Fruit fly (Drosophila melanogaster) whole organism, embryonic: ENCODE data around the gene mAChR-C.

Source experiments
- Atf3 ChIP-seq: fragments of 200-800 bp; sonication (Bioruptor generic); optimal IDR thresholded peaks from 3 replicates; lab custom pipeline; 2016; ENCODE audit warnings: missing biosample characterization, missing genetic modification characterization
- Bdp1 ChIP-seq: fragments of 200-800 bp; sonication (Bioruptor generic); optimal IDR thresholded peaks from 3 replicates; lab custom pipeline; 2016; ENCODE audit warnings: missing biosample characterization, missing genetic modification characterization
- BtbVII ChIP-seq: fragments of 200-800 bp; sonication (Bioruptor generic); optimal IDR thresholded peaks from 3 replicates; lab custom pipeline; 2017; ENCODE audit warnings: missing biosample characterization, mild to moderate bottlenecking, missing genetic modification characterization
- C15 ChIP-seq: fragments of 200-800 bp; sonication (Bioruptor generic); IDR thresholded peaks from 3 replicates; pipeline ENCODE4 v1.3.6; 2022; ENCODE audit warnings: missing biosample characterization, missing genetic modification characterization
- CG10321 ChIP-seq: fragments of 200-800 bp; sonication (Bioruptor generic); IDR thresholded peaks from 2 replicates; pipeline ENCODE4 v1.3.6; 2022; ENCODE audit warnings: missing biosample characterization, missing genetic modification characterization
- CG10543 ChIP-seq: fragments of 200-800 bp; sonication (Bioruptor generic); optimal IDR thresholded peaks from 3 replicates; lab custom pipeline; 2017; ENCODE audit warnings: missing biosample characterization, mild to moderate bottlenecking, missing genetic modification characterization, moderate library complexity
- CG10959 ChIP-seq: fragments of 200-800 bp; sonication (Bioruptor generic); IDR thresholded peaks from 2 replicates; pipeline ENCODE4 v1.3.6; 2022; ENCODE audit warnings: missing biosample characterization, missing genetic modification characterization
- CG11085 ChIP-seq: fragments of 200-800 bp; sonication (Bioruptor generic); IDR thresholded peaks from 2 replicates; pipeline ENCODE4 v1.3.6; 2022; ENCODE audit warnings: missing biosample characterization, missing genetic modification characterization
- CG11398 ChIP-seq: fragments of 200-800 bp; sonication (Bioruptor generic); optimal IDR thresholded peaks from 2 replicates; lab custom pipeline; 2016; ENCODE audit warnings: missing biosample characterization, missing genetic modification characterization
- CG13424 ChIP-seq: fragments of 200-800 bp; sonication (Bioruptor generic); optimal IDR thresholded peaks from 2 replicates; lab custom pipeline; 2019; ENCODE audit warnings: missing biosample characterization, mild to moderate bottlenecking, missing genetic modification characterization, moderate library complexity
- CG1647 ChIP-seq: fragments of 200-800 bp; sonication (Bioruptor generic); optimal IDR thresholded peaks from 3 replicates; lab custom pipeline; 2016; ENCODE audit warnings: missing biosample characterization, missing genetic modification characterization
- CG17328 ChIP-seq: fragments of 200-800 bp; sonication (Bioruptor generic); IDR thresholded peaks from 2 replicates; pipeline ENCODE4 v1.3.6; 2022; ENCODE audit warnings: missing biosample characterization, missing genetic modification characterization
- CG18619 ChIP-seq: fragments of 200-800 bp; sonication (Bioruptor generic); optimal IDR thresholded peaks from 3 replicates; lab custom pipeline; 2017; ENCODE audit warnings: missing biosample characterization, mild to moderate bottlenecking, missing genetic modification characterization
- CG3065 ChIP-seq: fragments of 200-800 bp; sonication (Bioruptor generic); optimal IDR thresholded peaks from 2 replicates; lab custom pipeline; 2016; ENCODE audit warnings: missing biosample characterization, missing genetic modification characterization
- CG3281 ChIP-seq: fragments of 200-800 bp; sonication (Bioruptor generic); optimal IDR thresholded peaks from 3 replicates; lab custom pipeline; 2017; ENCODE audit warnings: missing biosample characterization, mild to moderate bottlenecking, missing genetic modification characterization
- CG7271 ChIP-seq: fragments of 200-800 bp; sonication (Bioruptor generic); optimal IDR thresholded peaks from 2 replicates; lab custom pipeline; 2018; ENCODE audit warnings: missing biosample characterization, mild to moderate bottlenecking, missing genetic modification characterization, moderate library complexity
- CG8089 ChIP-seq: fragments of 200-800 bp; sonication (Bioruptor generic); optimal IDR thresholded peaks from 3 replicates; lab custom pipeline; 2016; ENCODE audit warnings: missing biosample characterization, missing genetic modification characterization
- CG9215 ChIP-seq: fragments of 200-800 bp; sonication (Bioruptor generic); IDR thresholded peaks from 2 replicates; pipeline ENCODE4 v1.3.6; 2022; ENCODE audit warnings: missing biosample characterization, missing genetic modification characterization
- CG9932 ChIP-seq: fragments of 200-800 bp; sonication (Bioruptor generic); IDR thresholded peaks from 2 replicates; pipeline ENCODE4 v1.3.6; 2022; ENCODE audit warnings: missing biosample characterization, missing genetic modification characterization
- CkIIα-i1 ChIP-seq: fragments of 200-800 bp; sonication (Bioruptor generic); IDR thresholded peaks from 2 replicates; pipeline ENCODE4 v1.3.6; 2022; ENCODE audit warnings: missing biosample characterization, missing genetic modification characterization
- E2f1 ChIP-seq: fragments of 200-800 bp; sonication (Bioruptor generic); IDR thresholded peaks from 2 replicates; pipeline ENCODE4 v1.3.6; 2022; ENCODE audit warnings: missing biosample characterization, missing genetic modification characterization
- Gsc ChIP-seq: fragments of 200-800 bp; sonication (Bioruptor generic); IDR thresholded peaks from 2 replicates; pipeline ENCODE4 v1.3.6; 2022; ENCODE audit warnings: missing biosample characterization, missing genetic modification characterization
- H2.0 ChIP-seq: fragments of 200-800 bp; sonication (Bioruptor generic); IDR thresholded peaks from 2 replicates; pipeline ENCODE4 v1.3.6; 2022; ENCODE audit warnings: missing biosample characterization, missing genetic modification characterization
- HLHmδ ChIP-seq: fragments of 200-800 bp; sonication (Bioruptor generic); optimal IDR thresholded peaks from 2 replicates; lab custom pipeline; 2018; ENCODE audit warnings: missing biosample characterization, mild to moderate bottlenecking, missing genetic modification characterization, moderate library complexity
- HmgD ChIP-seq: fragments of 200-800 bp; sonication (Bioruptor generic); optimal IDR thresholded peaks from 3 replicates; lab custom pipeline; 2016; ENCODE audit warnings: missing biosample characterization, missing genetic modification characterization
- Lim3 ChIP-seq: fragments of 200-800 bp; sonication (Bioruptor generic); IDR thresholded peaks from 2 replicates; pipeline ENCODE4 v1.3.6; 2022; ENCODE audit warnings: missing biosample characterization, missing genetic modification characterization
- Mad ChIP-seq: fragments of 200-800 bp; sonication (Bioruptor generic); optimal IDR thresholded peaks from 2 replicates; lab custom pipeline; 2016; ENCODE audit warnings: missing biosample characterization, missing genetic modification characterization
- Optix ChIP-seq: fragments of 200-800 bp; sonication (Bioruptor generic); IDR thresholded peaks from 3 replicates; pipeline ENCODE4 v1.3.6; 2022; ENCODE audit warnings: missing biosample characterization, missing genetic modification characterization
- Pdp1 ChIP-seq, 2 experiments: fragments of 200-800 bp; sonication (Bioruptor generic); optimal IDR thresholded peaks; 3 replicates each; lab custom pipeline; 2016; ENCODE audit warnings: missing biosample characterization in 2 of 2, missing genetic modification characterization in 2 of 2, mild to moderate bottlenecking in 1 of 2, moderate library complexity in 1 of 2
- al ChIP-seq: fragments of 200-800 bp; sonication (Bioruptor generic); IDR thresholded peaks from 2 replicates; pipeline ENCODE4 v1.3.6; 2022; ENCODE audit warnings: missing biosample characterization, missing genetic modification characterization
- ash1 ChIP-seq: fragments of 200-800 bp; sonication (Bioruptor generic); optimal IDR thresholded peaks from 2 replicates; lab custom pipeline; 2018; ENCODE audit warnings: missing biosample characterization, mild to moderate bottlenecking, missing genetic modification characterization
- bab2 ChIP-seq: fragments of 200-800 bp; sonication (Bioruptor generic); optimal IDR thresholded peaks from 2 replicates; lab custom pipeline; 2016; ENCODE audit warnings: missing biosample characterization, missing genetic modification characterization
- chn ChIP-seq: fragments of 200-800 bp; sonication (Bioruptor generic); optimal IDR thresholded peaks from 2 replicates; lab custom pipeline; 2016; ENCODE audit warnings: missing biosample characterization, missing genetic modification characterization
- crp ChIP-seq, 2 experiments: fragments of 200-800 bp; sonication (Bioruptor generic); optimal IDR thresholded peaks; 2 replicates in 1 of 2; 3 replicates in 1 of 2; lab custom pipeline; 2017; ENCODE audit warnings: missing biosample characterization in 2 of 2, missing genetic modification characterization in 2 of 2, mild to moderate bottlenecking in 1 of 2, moderate library complexity in 1 of 2
- dimm ChIP-seq: fragments of 200-800 bp; sonication (Bioruptor generic); IDR thresholded peaks from 2 replicates; pipeline ENCODE4 v1.3.6; 2022; ENCODE audit warnings: missing biosample characterization, missing genetic modification characterization
- emc ChIP-seq: fragments of 200-800 bp; sonication (Bioruptor generic); optimal IDR thresholded peaks from 2 replicates; lab custom pipeline; 2016; ENCODE audit warnings: missing biosample characterization, missing genetic modification characterization
- fd102C ChIP-seq: fragments of 200-800 bp; sonication (Bioruptor generic); optimal IDR thresholded peaks from 2 replicates; lab custom pipeline; 2018; ENCODE audit warnings: missing biosample characterization, mild to moderate bottlenecking, missing genetic modification characterization, moderate library complexity
- hbn ChIP-seq: fragments of 200-800 bp; sonication (Bioruptor generic); IDR thresholded peaks from 2 replicates; pipeline ENCODE4 v1.3.6; 2022; ENCODE audit warnings: missing biosample characterization, missing genetic modification characterization; ENCODE audit not compliant: partially characterized antibody
- lbe ChIP-seq: fragments of 200-800 bp; sonication (Bioruptor generic); optimal IDR thresholded peaks from 2 replicates; lab custom pipeline; 2016; ENCODE audit warnings: missing biosample characterization, mild to moderate bottlenecking, missing genetic modification characterization
- pb ChIP-seq: fragments of 200-800 bp; sonication (Bioruptor generic); optimal IDR thresholded peaks from 3 replicates; lab custom pipeline; 2016; ENCODE audit warnings: missing biosample characterization, missing genetic modification characterization
- pho ChIP-seq: fragments of 200-800 bp; sonication (Bioruptor generic); optimal IDR thresholded peaks from 2 replicates; lab custom pipeline; 2016; ENCODE audit warnings: missing biosample characterization, missing genetic modification characterization
- psq ChIP-seq: fragments of 200-800 bp; sonication (Bioruptor generic); optimal IDR thresholded peaks from 2 replicates; lab custom pipeline; 2017; ENCODE audit warnings: missing biosample characterization, missing genetic modification characterization
- pzg ChIP-seq: fragments of 200-800 bp; sonication (Bioruptor generic); optimal IDR thresholded peaks from 3 replicates; lab custom pipeline; 2018; ENCODE audit warnings: missing biosample characterization, mild to moderate bottlenecking, missing genetic modification characterization, moderate library complexity
- repo ChIP-seq: fragments of 200-800 bp; sonication (Bioruptor generic); optimal IDR thresholded peaks from 2 replicates; lab custom pipeline; 2016; ENCODE audit warnings: missing biosample characterization, missing genetic modification characterization
- scrt ChIP-seq: fragments of 200-800 bp; sonication (Bioruptor generic); optimal IDR thresholded peaks from 2 replicates; lab custom pipeline; 2018; ENCODE audit warnings: missing biosample characterization, mild to moderate bottlenecking, missing genetic modification characterization, moderate library complexity
- slbo ChIP-seq: fragments of 200-800 bp; sonication (Bioruptor generic); IDR thresholded peaks from 2 replicates; pipeline ENCODE4 v1.3.6; 2022; ENCODE audit warnings: missing biosample characterization, missing genetic modification characterization
- sna ChIP-seq: fragments of 200-800 bp; sonication (Bioruptor generic); IDR thresholded peaks from 2 replicates; pipeline ENCODE4 v1.3.6; 2022; ENCODE audit warnings: missing biosample characterization, missing genetic modification characterization; ENCODE audit not compliant: partially characterized antibody
- trh ChIP-seq: fragments of 200-800 bp; sonication (Bioruptor generic); optimal IDR thresholded peaks from 2 replicates; lab custom pipeline; 2016; ENCODE audit warnings: missing biosample characterization, missing genetic modification characterization
- tx ChIP-seq: fragments of 200-800 bp; sonication (Bioruptor generic); optimal IDR thresholded peaks from 2 replicates; lab custom pipeline; 2016; ENCODE audit warnings: missing biosample characterization, missing genetic modification characterization
- zf30C ChIP-seq: fragments of 200-800 bp; sonication (Bioruptor generic); optimal IDR thresholded peaks from 3 replicates; lab custom pipeline; 2018; ENCODE audit warnings: missing biosample characterization, mild to moderate bottlenecking, missing genetic modification characterization

Gene mAChR-C

DNA sequence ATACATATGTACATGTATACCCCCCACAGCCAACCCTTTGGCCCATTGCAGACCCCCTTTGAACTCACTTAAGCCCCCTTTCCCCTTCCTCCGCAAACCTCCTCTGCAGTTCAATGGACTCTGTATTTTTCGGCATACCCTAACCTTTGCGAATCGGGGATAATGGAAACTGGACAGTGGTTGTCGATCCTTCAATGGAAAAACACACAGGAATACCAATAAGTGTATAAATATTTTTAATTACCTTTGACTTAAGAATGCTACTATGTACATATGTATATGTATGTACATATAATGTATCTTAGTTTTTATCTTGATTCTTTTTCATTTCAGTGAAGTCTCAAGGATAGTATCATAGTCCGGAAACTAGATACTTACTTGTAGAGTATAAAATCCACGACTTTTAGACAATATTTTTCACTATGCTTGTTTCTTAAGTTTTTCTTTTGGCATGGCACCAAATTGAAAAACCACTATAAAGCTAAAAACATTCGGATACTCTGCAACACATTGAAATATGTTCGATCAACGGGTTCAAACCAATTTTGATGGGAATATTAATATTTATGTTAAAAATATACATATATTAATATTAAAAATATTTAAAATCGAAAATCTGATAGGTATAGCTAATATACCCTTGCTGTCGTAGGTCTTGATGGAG lies 24.0 kb upstream of the mAChR-C start (continued):
- peak; percentile 47; the same call in 1 of the 2 replicates for TF ChIP-seq CG9215 (GFP tag; lab: Robert Waterston, UW)
- TF ChIP-seq BtbVII (GFP tag; lab: Kevin White, UChicago): peak; percentile 16
- no peak for TF ChIP-seq CG3065 (GFP tag; lab: Kevin White, UChicago)
- peak; percentile 26; the same call in 1 of the 2 replicates for TF ChIP-seq dimm (GFP tag; lab: Robert Waterston, UW)
- peak; percentile 75 for TF ChIP-seq CG13424 (tag; lab: Kevin White, UChicago)
- no peak for TF ChIP-seq emc (GFP tag; lab: Kevin White, UChicago)
- peak; percentile 72 for TF ChIP-seq CG17328 (GFP tag; lab: Robert Waterston, UW)
- no peak for TF ChIP-seq pzg (GFP tag; lab: Kevin White, UChicago)
- TF ChIP-seq CG8089 (GFP tag; lab: Kevin White, UChicago): no peak
- no peak for TF ChIP-seq sna (GFP tag; lab: Robert Waterston, UW)
- no peak for TF ChIP-seq HmgD (GFP tag; lab: Kevin White, UChicago)
- peak; percentile 57; the same call in 1 of the 2 replicates for TF ChIP-seq H2.0 (GFP tag; lab: Robert Waterston, UW)
- no peak for TF ChIP-seq fd102C (GFP tag; lab: Kevin White, UChicago)
- TF ChIP-seq HLHmδ (GFP tag; lab: Kevin White, UChicago): no peak
- TF ChIP-seq scrt (GFP tag; lab: Kevin White, UChicago): peak; percentile 51
- no peak for TF ChIP-seq CG7271 (tag; lab: Kevin White, UChicago)
- peak; percentile 70 for TF ChIP-seq al (GFP tag; lab: Robert Waterston, UW)
- 0 out of 3 replicates have a peak, but pooled peaks have one; percentile 45 for TF ChIP-seq C15 (GFP tag; lab: Robert Waterston, UW)
- peak; percentile 3 for TF ChIP-seq lbe (GFP tag; lab: Kevin White, UChicago)
- TF ChIP-seq psq: no peak
- TF ChIP-seq chn (GFP tag; lab: Kevin White, UChicago): no peak
- peak; percentile 8 for TF ChIP-seq trh
- TF ChIP-seq crp (GFP tag; optimal IDR thresholded peaks at IDR 0.05; lab: Kevin White, UChicago): no peak
- peak; percentile 67 for TF ChIP-seq CG9932
- TF ChIP-seq ash1: no peak
- peak; percentile 67 for TF ChIP-seq CG18619 (GFP tag; lab: Kevin White, UChicago)
- TF ChIP-seq E2f1 (GFP tag; lab: Robert Waterston, UW): peak; percentile 59; the same call in 1 of the 2 replicates
- TF ChIP-seq CG1647: no peak
- no peak for TF ChIP-seq Pdp1 (GFP tag; optimal IDR thresholded peaks at IDR 0.05; lab: Kevin White, UChicago)
- no peak for TF ChIP-seq CG10543 (GFP tag; lab: Kevin White, UChicago)
- TF ChIP-seq CkIIα-i1 (GFP tag; lab: Robert Waterston, UW): no peak
- TF ChIP-seq Bdp1: no peak
- TF ChIP-seq Lim3 (GFP tag; lab: Robert Waterston, UW): 0 out of 2 replicates have a peak, but pooled peaks have one; percentile 9
- no peak for TF ChIP-seq repo (GFP tag; lab: Kevin White, UChicago)
- TF ChIP-seq slbo (GFP tag; lab: Robert Waterston, UW): peak; percentile 82
- TF ChIP-seq Gsc (GFP tag; lab: Robert Waterston, UW): no peak
- no peak for TF ChIP-seq pho (GFP tag; lab: Kevin White, UChicago)
- no peak for TF ChIP-seq hbn (GFP tag; lab: Robert Waterston, UW)
- TF ChIP-seq Mad: no peak
- peak; percentile 47 for TF ChIP-seq CG10959 (GFP tag; lab: Robert Waterston, UW)
- no peak for TF ChIP-seq CG11398 (GFP tag; lab: Kevin White, UChicago)
- TF ChIP-seq zf30C (GFP tag; lab: Kevin White, UChicago): no peak
- no peak for TF ChIP-seq Atf3
- TF ChIP-seq pb: no peak
- TF ChIP-seq CG11085 (GFP tag; lab: Robert Waterston, UW): peak; percentile 47; the same call in 1 of the 2 replicates
- TF ChIP-seq Optix: no peak
- TF ChIP-seq CG10321: peak; percentile 68; the same call in 1 of the 2 replicates
- TF ChIP-seq tx (GFP tag; lab: Kevin White, UChicago): no peak
- TF ChIP-seq bab2: peak; percentile 7
- peak; percentile 69 for TF ChIP-seq CG3281 (GFP tag; lab: Kevin White, UChicago)
